Worm (Caenorhabditis elegans): ENCODE measurements around the gene T27A1.3.
A peak's percentile ranks its signal among the peaks of the same experiment; 100 is the strongest.
"Not testable (repeated sequence)": the region's sequence is repeated elsewhere in the genome, so short reads cannot be mapped to it uniquely, and the experiment has no call there.

Gene T27A1.3

DNA sequence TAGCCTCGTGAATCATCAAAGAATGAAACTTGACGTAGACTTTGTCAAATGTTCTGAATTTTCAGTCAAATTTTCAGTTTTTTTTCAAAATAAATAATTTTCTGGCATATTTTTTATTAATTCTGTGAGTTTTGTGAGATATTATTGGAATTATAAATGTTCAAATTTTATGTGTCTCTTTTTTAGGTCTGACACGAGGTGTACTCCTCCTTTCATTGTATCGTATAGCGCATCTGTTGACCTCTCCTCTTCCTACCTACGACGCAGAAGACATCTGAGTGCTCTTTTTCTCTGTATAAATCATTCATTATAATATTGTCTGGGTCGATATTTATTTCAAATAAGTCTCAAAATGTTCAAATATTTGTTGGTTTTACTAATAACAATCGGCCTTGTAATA, at the start of gene T27A1.3:
T27A1.3 (plus strand) TSS at position 301 of the 400 bp plus-strand sequence.
- TF ChIP-seq sem-2 (GFP tag; optimal IDR thresholded peaks at IDR 0.05); ceh-39 (tag; optimal IDR thresholded peaks at IDR 0.05); ztf-11 (tag; optimal IDR thresholded peaks at IDR 0.05): not testable (repeated sequence)

DNA sequence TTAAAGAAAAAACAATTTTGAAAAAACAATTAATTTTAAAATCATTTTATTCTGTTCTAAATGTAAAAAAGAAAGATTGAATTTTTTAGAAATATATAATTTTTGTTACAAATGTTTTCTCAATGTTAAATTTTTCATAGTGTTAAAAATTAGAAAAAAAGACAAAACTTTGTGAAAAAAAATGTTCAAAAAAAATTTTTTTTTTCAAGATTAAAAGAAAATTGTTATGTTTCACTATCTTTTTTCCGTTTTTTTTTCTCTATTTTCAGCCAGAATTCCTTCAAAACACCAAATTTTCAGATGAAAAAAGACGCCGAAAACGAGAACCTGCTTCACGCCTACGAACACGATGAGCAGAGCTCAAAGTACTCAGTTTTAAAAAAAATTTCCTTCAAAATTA, 40.2 kb upstream of the T27A1.3 start, which contains the start of gene sms-5:
sms-5 (plus strand) TSS at position 301 of the 400 bp plus-strand sequence.
- TF ChIP-seq tbx-8 (GFP tag; optimal IDR thresholded peaks at IDR 0.05) (no peak), M03D4.4 (tag; optimal IDR thresholded peaks at IDR 0.05) (no peak), unc-120 (tag; optimal IDR thresholded peaks at IDR 0.05; ENCODE audit: poor library complexity, severe bottlenecking) (no peak), unc-62 (GFP tag; optimal IDR thresholded peaks at IDR 0.05) (no peak), sem-2 (GFP tag; optimal IDR thresholded peaks at IDR 0.05) (no peak)

DNA sequence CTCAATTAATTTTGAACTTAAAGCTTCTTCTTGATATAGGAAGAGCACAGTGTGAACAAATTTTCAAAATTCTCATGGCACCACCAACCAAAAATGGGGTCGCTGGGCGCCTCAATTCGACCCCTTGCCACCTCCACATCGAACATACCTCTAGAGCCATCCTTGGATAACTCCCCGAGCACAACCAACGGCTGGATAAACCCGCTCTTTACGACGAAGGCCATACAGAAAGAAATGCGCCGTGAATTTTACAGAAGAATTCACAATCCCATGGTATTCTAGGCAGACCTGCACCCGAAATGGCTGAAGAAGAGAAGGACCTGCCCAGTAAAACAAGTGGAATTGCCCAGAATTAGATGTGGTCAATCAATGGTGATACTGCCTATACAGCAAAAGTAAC, 32.7 kb upstream of the T27A1.3 start:
- TF ChIP-seq drap-1 (GFP tag; optimal IDR thresholded peaks at IDR 0.05) (no peak), blmp-1 (tag; optimal IDR thresholded peaks at IDR 0.05) (no peak), nhr-2 (tag; optimal IDR thresholded peaks at IDR 0.05) (no peak), snpc-4 (tag; optimal IDR thresholded peaks at IDR 0.05) (no peak), sem-2 (GFP tag; optimal IDR thresholded peaks at IDR 0.05) (no peak), nhr-76 (tag; optimal IDR thresholded peaks at IDR 0.05) (no peak), nhr-237 (tag; optimal IDR thresholded peaks at IDR 0.05) (no peak), unc-39 (tag; optimal IDR thresholded peaks at IDR 0.05) (no peak), sptf-1 (tag; optimal IDR thresholded peaks at IDR 0.05) (no peak), ztf-11 (tag; optimal IDR thresholded peaks at IDR 0.05) (no peak), lin-32 (GFP tag; optimal IDR thresholded peaks at IDR 0.05) (no peak), flh-1 (GFP tag; optimal IDR thresholded peaks at IDR 0.05) (no peak)

DNA sequence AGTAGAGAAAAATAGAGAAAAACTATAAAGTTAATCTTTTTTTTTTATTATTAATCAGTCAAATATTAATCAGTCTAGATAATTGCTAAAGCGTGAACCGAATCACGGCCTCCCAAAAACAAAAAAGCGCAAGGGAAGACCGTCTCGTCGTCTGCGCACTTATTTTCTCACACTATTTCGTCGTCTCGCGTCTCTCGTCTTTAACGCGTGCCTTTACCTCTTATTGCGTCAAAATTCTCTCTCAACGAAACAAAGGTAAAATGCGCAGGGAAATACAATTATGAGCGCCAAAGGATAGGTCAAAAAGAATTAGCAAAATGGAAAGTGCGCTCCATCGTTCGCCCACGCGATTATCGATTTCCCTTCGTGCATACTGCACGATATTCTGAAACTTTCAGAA, 29.3 kb upstream of the T27A1.3 start:
- TF ChIP-seq snpc-4 (tag; optimal IDR thresholded peaks at IDR 0.05) (no peak), ztf-11 (tag; optimal IDR thresholded peaks at IDR 0.05) (no peak), ces-1 (GFP tag; optimal IDR thresholded peaks at IDR 0.05) (peak; percentile 45), ceh-39 (tag; optimal IDR thresholded peaks at IDR 0.05) (no peak), blmp-1 (tag; optimal IDR thresholded peaks at IDR 0.05) (no peak), elt-1 (tag; optimal IDR thresholded peaks at IDR 0.05; ENCODE audit: borderline replicate concordance, insufficient read depth) (no peak), ceh-43 (GFP tag; optimal IDR thresholded peaks at IDR 0.05) (peak; percentile 30), mls-2 (tag; optimal IDR thresholded peaks at IDR 0.05) (no peak), flh-1 (GFP tag; optimal IDR thresholded peaks at IDR 0.05) (no peak), M03D4.4 (tag; optimal IDR thresholded peaks at IDR 0.05) (no peak), nhr-2 (tag; optimal IDR thresholded peaks at IDR 0.05) (no peak), nhr-237 (tag; optimal IDR thresholded peaks at IDR 0.05) (no peak), hlh-1 (tag; optimal IDR thresholded peaks at IDR 0.05) (no peak), lsy-2 (tag; optimal IDR thresholded peaks at IDR 0.05) (peak; percentile 19), ham-2 (GFP tag; optimal IDR thresholded peaks at IDR 0.05) (no peak), sptf-1 (tag; optimal IDR thresholded peaks at IDR 0.05) (peak; percentile 20), cnd-1 (tag; optimal IDR thresholded peaks at IDR 0.05) (peak; percentile 39), nhr-12 (tag; optimal IDR thresholded peaks at IDR 0.05) (no peak), tbx-8 (GFP tag; optimal IDR thresholded peaks at IDR 0.05) (no peak), mep-1 (tag; optimal IDR thresholded peaks at IDR 0.05) (peak; percentile 46), lin-32 (GFP tag; optimal IDR thresholded peaks at IDR 0.05) (no peak), sem-2 (GFP tag; optimal IDR thresholded peaks at IDR 0.05) (no peak), pha-4 (tag; optimal IDR thresholded peaks at IDR 0.05) (peak; percentile 11), mab-5 (tag; optimal IDR thresholded peaks at IDR 0.05) (no peak), unc-39 (tag; optimal IDR thresholded peaks at IDR 0.05) (no peak), bed-3 (GFP tag; optimal IDR thresholded peaks at IDR 0.05) (no peak), ceh-83 (GFP tag; optimal IDR thresholded peaks at IDR 0.05) (no peak), lin-13 (tag; optimal IDR thresholded peaks at IDR 0.05) (peak; percentile 31), zip-8 (tag; optimal IDR thresholded peaks at IDR 0.05) (peak; percentile 8), drap-1 (GFP tag; optimal IDR thresholded peaks at IDR 0.05) (no peak), unc-62 (GFP tag; optimal IDR thresholded peaks at IDR 0.05) (no peak), elt-3 (tag; optimal IDR thresholded peaks at IDR 0.05) (no peak), nhr-28 (tag; optimal IDR thresholded peaks at IDR 0.05) (no peak), unc-120 (tag; optimal IDR thresholded peaks at IDR 0.05; ENCODE audit: poor library complexity, severe bottlenecking) (no peak), nhr-76 (tag; optimal IDR thresholded peaks at IDR 0.05) (no peak)

All from whole organism, mixed stage, embryonic.